Worm (Caenorhabditis elegans) whole organism, young adult: Measurements from ENCODE around the gene cku-70.

Source experiments
- B0336.3 ChIP-seq: fragments of 200-800 bp; sonication (Bioruptor generic); IDR thresholded peaks from 2 replicates; pipeline ENCODE4 v1.3.6; 2022; ENCODE audit warnings: missing genetic modification characterization, missing compliant biosample characterization
- F10E7.11 ChIP-seq: sonication (generic microtip); optimal IDR thresholded peaks from 2 replicates; lab custom pipeline; 2017; ENCODE audit warnings: mild to moderate bottlenecking, missing genetic modification characterization, moderate library complexity, missing compliant biosample characterization
- F49E8.2 ChIP-seq: sonication (generic microtip); optimal IDR thresholded peaks from 3 replicates; lab custom pipeline; 2017; ENCODE audit warnings: missing genetic modification characterization, mild to moderate bottlenecking, missing compliant biosample characterization, antibody characterized with exemption, moderate library complexity; ENCODE audit not compliant: insufficient read depth
- F52B5.7 ChIP-seq: sonication (generic microtip); optimal IDR thresholded peaks from 2 replicates; lab custom pipeline; 2016; ENCODE audit warnings: mild to moderate bottlenecking, missing genetic modification characterization, missing compliant biosample characterization
- K12H6.12 ChIP-seq: fragments of 200-800 bp; sonication (Bioruptor generic); optimal IDR thresholded peaks from 2 replicates; lab custom pipeline; 2018; ENCODE audit warnings: mild to moderate bottlenecking, missing genetic modification characterization, missing compliant biosample characterization
- Y53F4B.3 ChIP-seq: fragments of 200-800 bp; sonication (Bioruptor generic); IDR thresholded peaks from 2 replicates; pipeline ENCODE4 v1.3.6; 2022; ENCODE audit warnings: missing genetic modification reagents, missing genetic modification characterization, missing compliant biosample characterization
- ZK185.1 ChIP-seq: sonication (generic microtip); optimal IDR thresholded peaks from 2 replicates; lab custom pipeline; 2016; ENCODE audit warnings: mild to moderate bottlenecking, missing genetic modification characterization, missing compliant biosample characterization; ENCODE audit not compliant: poor library complexity, severe bottlenecking
- aptf-3 ChIP-seq: fragments of 200-800 bp; sonication (Bioruptor generic); IDR thresholded peaks from 2 replicates; pipeline ENCODE4 v1.3.6; 2022; ENCODE audit warnings: missing genetic modification characterization, missing compliant biosample characterization
- atf-7 ChIP-seq: sonication (generic microtip); optimal IDR thresholded peaks from 2 replicates; lab custom pipeline; 2017; ENCODE audit warnings: mild to moderate bottlenecking, missing genetic modification characterization, missing compliant biosample characterization
- athp-1 ChIP-seq: sonication (generic microtip); optimal IDR thresholded peaks from 2 replicates; lab custom pipeline; 2017; ENCODE audit warnings: mild to moderate bottlenecking, missing genetic modification characterization, missing compliant biosample characterization
- attf-3 ChIP-seq: fragments of 200-800 bp; sonication (Bioruptor generic); conservative IDR thresholded peaks from 2 replicates; pipeline ENCODE4 v1.3.6; 2022; ENCODE audit warnings: missing genetic modification reagents, missing genetic modification characterization, missing compliant biosample characterization
- attf-5 ChIP-seq: fragments of 200-800 bp; sonication (Bioruptor generic); optimal IDR thresholded peaks from 2 replicates; lab custom pipeline; 2018; ENCODE audit warnings: mild to moderate bottlenecking, missing genetic modification characterization, missing compliant biosample characterization
- attf-6 ChIP-seq: fragments of 200-800 bp; sonication (Bioruptor generic); IDR thresholded peaks from 2 replicates; pipeline ENCODE4 v1.3.6; 2022; ENCODE audit warnings: missing genetic modification reagents, missing genetic modification characterization, missing compliant biosample characterization
- cebp-2 ChIP-seq: fragments of 200-800 bp; sonication (Bioruptor generic); IDR thresholded peaks from 2 replicates; pipeline ENCODE4 v1.3.6; 2022; ENCODE audit warnings: missing genetic modification characterization, missing compliant biosample characterization
- ceh-100 ChIP-seq: fragments of 200-800 bp; sonication (Bioruptor generic); IDR thresholded peaks from 2 replicates; pipeline ENCODE4 v1.3.6; 2022; ENCODE audit warnings: missing genetic modification reagents, missing genetic modification characterization, missing compliant biosample characterization
- efl-1 ChIP-seq: fragments of 150-350 bp; optimal IDR thresholded peaks from 2 replicates; lab custom pipeline; 2014; ENCODE audit warnings: missing biosample characterization, missing genetic modification reagents, missing genetic modification characterization
- egrh-3 ChIP-seq: fragments of 200-800 bp; sonication (Bioruptor generic); IDR thresholded peaks from 2 replicates; pipeline ENCODE4 v1.3.6; 2022; ENCODE audit warnings: missing genetic modification reagents, missing genetic modification characterization, missing compliant biosample characterization
- ekl-4 ChIP-seq: fragments of 200-800 bp; sonication (Bioruptor generic); IDR thresholded peaks from 2 replicates; pipeline ENCODE4 v1.3.6; 2022; ENCODE audit warnings: missing genetic modification reagents, missing genetic modification characterization, missing compliant biosample characterization
- ets-4 ChIP-seq: fragments of 200-800 bp; sonication (Bioruptor generic); optimal IDR thresholded peaks from 2 replicates; lab custom pipeline; 2018; ENCODE audit warnings: mild to moderate bottlenecking, missing genetic modification characterization, missing compliant biosample characterization
- hmg-1.2 ChIP-seq: fragments of 200-800 bp; sonication (Bioruptor generic); IDR thresholded peaks from 2 replicates; pipeline ENCODE4 v1.3.6; 2022; ENCODE audit warnings: missing genetic modification reagents, missing genetic modification characterization, missing compliant biosample characterization
- hmg-20 ChIP-seq: fragments of 200-800 bp; sonication (Bioruptor generic); IDR thresholded peaks from 2 replicates; pipeline ENCODE4 v1.3.6; 2022; ENCODE audit warnings: missing genetic modification reagents, missing genetic modification characterization, missing compliant biosample characterization
- lin-35 ChIP-seq, 3 experiments: fragments of 150-350 bp in 2 of 3; sonication (generic microtip) in 1 of 3; optimal IDR thresholded peaks; 2 replicates each; lab custom pipeline; 2014 to 2018; ENCODE audit warnings: missing biosample characterization in 3 of 3, missing genetic modification characterization in 3 of 3, missing genetic modification reagents in 3 of 3
- lin-54 ChIP-seq: fragments of 200-800 bp; sonication (Bioruptor generic); optimal IDR thresholded peaks from 2 replicates; lab custom pipeline; 2018; ENCODE audit warnings: mild to moderate bottlenecking, missing genetic modification characterization, missing compliant biosample characterization
- madf-10 ChIP-seq: sonication (generic microtip); optimal IDR thresholded peaks from 2 replicates; lab custom pipeline; 2016; ENCODE audit warnings: mild to moderate bottlenecking, missing genetic modification characterization, missing compliant biosample characterization
- mcd-1 ChIP-seq: fragments of 200-800 bp; sonication (Bioruptor generic); IDR thresholded peaks from 2 replicates; pipeline ENCODE4 v1.3.6; 2022; ENCODE audit warnings: missing genetic modification reagents, missing genetic modification characterization, missing compliant biosample characterization
- mel-28 ChIP-seq: sonication (generic microtip); optimal IDR thresholded peaks from 2 replicates; lab custom pipeline; 2016; ENCODE audit warnings: borderline replicate concordance, mild to moderate bottlenecking, missing genetic modification characterization, missing compliant biosample characterization
- mes-4 ChIP-seq: sonication (generic microtip); optimal IDR thresholded peaks from 2 replicates; lab custom pipeline; 2016; ENCODE audit warnings: missing genotype, missing genetic modification characterization, missing compliant biosample characterization
- mxl-1 ChIP-seq: sonication (generic microtip); optimal IDR thresholded peaks from 2 replicates; lab custom pipeline; 2016; ENCODE audit warnings: missing genetic modification characterization, missing compliant biosample characterization
- nfya-1 ChIP-seq: sonication (generic microtip); optimal IDR thresholded peaks from 2 replicates; lab custom pipeline; 2017; ENCODE audit warnings: antibody characterized with exemption, missing compliant biosample characterization, missing genetic modification characterization, borderline replicate concordance; ENCODE audit not compliant: insufficient read depth
- nhr-27 ChIP-seq: fragments of 200-800 bp; sonication (Bioruptor generic); optimal IDR thresholded peaks from 2 replicates; lab custom pipeline; 2018; ENCODE audit warnings: mild to moderate bottlenecking, missing genetic modification characterization, moderate library complexity, missing compliant biosample characterization
- nhr-90 ChIP-seq: sonication (generic microtip); optimal IDR thresholded peaks from 2 replicates; lab custom pipeline; 2016; ENCODE audit warnings: missing genotype, mild to moderate bottlenecking, missing genetic modification characterization, missing compliant biosample characterization
- rcor-1 ChIP-seq: fragments of 200-800 bp; sonication (Bioruptor generic); IDR thresholded peaks from 2 replicates; pipeline ENCODE4 v1.3.6; 2022; ENCODE audit warnings: missing genetic modification reagents, missing genetic modification characterization, missing compliant biosample characterization
- somi-1 ChIP-seq: fragments of 200-800 bp; sonication (Bioruptor generic); optimal IDR thresholded peaks from 2 replicates; lab custom pipeline; 2018; ENCODE audit warnings: mild to moderate bottlenecking, missing genetic modification characterization, missing compliant biosample characterization
- tbp1 ChIP-seq: fragments of 200-800 bp; sonication (Bioruptor generic); optimal IDR thresholded peaks from 2 replicates; lab custom pipeline; 2018; ENCODE audit warnings: mild to moderate bottlenecking, missing genetic modification characterization, missing compliant biosample characterization
- unc-130 ChIP-seq: sonication (generic microtip); optimal IDR thresholded peaks from 2 replicates; lab custom pipeline; 2016; ENCODE audit warnings: missing genetic modification reagents, missing genetic modification characterization, missing compliant biosample characterization
- xnd-1 ChIP-seq: sonication (generic microtip); optimal IDR thresholded peaks from 2 replicates; lab custom pipeline; 2016; ENCODE audit warnings: missing genotype, missing genetic modification reagents, missing genetic modification characterization, missing compliant biosample characterization
- zfh-2 ChIP-seq: fragments of 200-800 bp; sonication (Bioruptor generic); conservative IDR thresholded peaks from 2 replicates; pipeline ENCODE4 v1.3.6; 2022; ENCODE audit warnings: missing genetic modification reagents, missing genetic modification characterization, missing compliant biosample characterization
- zim-3 ChIP-seq: sonication (generic microtip); optimal IDR thresholded peaks from 2 replicates; lab custom pipeline; 2017; ENCODE audit warnings: mild to moderate bottlenecking, missing genetic modification characterization, moderate library complexity, missing compliant biosample characterization

The cku-70 gene

ce11 chrIII:11202992-11203391 is 48.4 kb downstream of the cku-70 start (continued):
- no peak for TF ChIP-seq F10E7.11 (tag; lab: Kevin White, UChicago)
- peak; percentile 91 for TF ChIP-seq madf-10 (tag; lab: Kevin White, UChicago)
- TF ChIP-seq rcor-1 (GFP tag; lab: Robert Waterston, UW), result no peak
- no peak for TF ChIP-seq mxl-1
- TF ChIP-seq ceh-100 (GFP tag; lab: Robert Waterston, UW), result no peak
- TF ChIP-seq hmg-1.2 (GFP tag; lab: Robert Waterston, UW), result no peak
- TF ChIP-seq Y53F4B.3 (GFP tag; lab: Robert Waterston, UW), result no peak
- peak; percentile 98 for TF ChIP-seq egrh-3 (GFP tag; lab: Robert Waterston, UW)
- no peak for TF ChIP-seq zim-3 (tag; lab: Kevin White, UChicago)
- peak; percentile 55 for TF ChIP-seq K12H6.12 (tag; lab: Kevin White, UChicago)
- no peak for TF ChIP-seq tbp1 (GFP tag; lab: Kevin White, UChicago)
- no peak for TF ChIP-seq unc-130 (GFP tag; lab: Kevin White, UChicago)
- TF ChIP-seq mes-4 (tag; lab: Kevin White, UChicago), result no peak
- TF ChIP-seq nhr-27, result no peak
- TF ChIP-seq lin-35 (GFP tag; optimal IDR thresholded peaks at IDR 0.05; lab: Kevin White, UChicago), result peak in 1 of 3 experiments; percentile 33
- TF ChIP-seq ZK185.1 (tag; lab: Kevin White, UChicago), result no peak
- TF ChIP-seq attf-5 (GFP tag; lab: Kevin White, UChicago), result peak; percentile 54
- TF ChIP-seq nfya-1 (tag; lab: Kevin White, UChicago), result no peak
- TF ChIP-seq attf-6 (GFP tag; lab: Robert Waterston, UW), result no peak
- peak; percentile 54 for TF ChIP-seq mcd-1
- peak; percentile 97 for TF ChIP-seq zfh-2 (GFP tag; lab: Robert Waterston, UW)
- TF ChIP-seq, all 124 proteins: peak for 10

- TF ChIP-seq lin-54 (GFP tag; lab: Kevin White, UChicago) (no peak), xnd-1 (tag; lab: Kevin White, UChicago) (no peak), madf-10 (tag; lab: Kevin White, UChicago) (no peak), somi-1 (GFP tag; lab: Kevin White, UChicago) (no peak), cebp-2 (no peak), zfh-2 (GFP tag; lab: Robert Waterston, UW) (0 out of 2 replicates have a peak, but pooled peaks have one; percentile 23)
These were observed 52.2 kb downstream of the cku-70 start for ce11 chrIII:11206875-11207274.

ce11 chrIII:11207825-11208224 is 53.2 kb downstream of the cku-70 start:
- TF ChIP-seq aptf-3 (GFP tag; lab: Robert Waterston, UW) (no peak), zim-3 (tag; lab: Kevin White, UChicago) (no peak), F49E8.2 (tag; lab: Kevin White, UChicago) (no peak), atf-7 (no peak), F52B5.7 (tag; lab: Kevin White, UChicago) (no peak), attf-3 (GFP tag; lab: Robert Waterston, UW) (no peak), mel-28 (tag; lab: Kevin White, UChicago) (no peak), nhr-90 (tag; lab: Kevin White, UChicago) (no peak), efl-1 (no peak), hmg-20 (GFP tag; lab: Robert Waterston, UW) (no peak), ekl-4 (GFP tag; lab: Robert Waterston, UW) (no peak), B0336.3 (no peak), Y53F4B.3 (GFP tag; lab: Robert Waterston, UW) (no peak), ceh-100 (GFP tag; lab: Robert Waterston, UW) (no peak), ets-4 (GFP tag; lab: Kevin White, UChicago) (no peak), athp-1 (tag; lab: Kevin White, UChicago) (no peak)
